Worm (Caenorhabditis elegans) whole organism, L3 larva: ENCODE measurements around the gene mec-18.

ENCODE experiments used
- R02D3.7 ChIP-seq: fragments of 150-350 bp; optimal IDR thresholded peaks from 2 replicates; lab custom pipeline; 2014; ENCODE audit warnings: missing biosample characterization, missing genetic modification characterization
- aly-2 ChIP-seq: fragments of 150-350 bp; optimal IDR thresholded peaks from 2 replicates; lab custom pipeline; 2014; ENCODE audit warnings: missing biosample characterization, missing genetic modification characterization
- ama-1 ChIP-seq: fragments of 150-350 bp; optimal IDR thresholded peaks from 2 replicates; lab custom pipeline; 2018
- ceh-16 ChIP-seq: sonication (generic microtip); optimal IDR thresholded peaks from 2 replicates; lab custom pipeline; 2017; ENCODE audit warnings: missing biosample characterization, missing genetic modification characterization
- ceh-82 ChIP-seq: fragments of 150-350 bp; optimal IDR thresholded peaks from 2 replicates; lab custom pipeline; 2014; ENCODE audit warnings: missing biosample characterization, missing genetic modification characterization
- daf-12 ChIP-seq: fragments of 150-350 bp; optimal IDR thresholded peaks from 2 replicates; lab custom pipeline; 2014; ENCODE audit warnings: missing biosample characterization, missing genetic modification reagents, missing genetic modification characterization
- egl-27 ChIP-seq: sonication (generic microtip); optimal IDR thresholded peaks from 4 replicates; lab custom pipeline; 2017; ENCODE audit warnings: missing biosample characterization, missing genetic modification reagents, missing genetic modification characterization
- egl-5 ChIP-seq: fragments of 150-350 bp; optimal IDR thresholded peaks from 2 replicates; lab custom pipeline; 2017; ENCODE audit warnings: missing biosample characterization, missing genetic modification reagents, missing genetic modification characterization, inconsistent platforms
- elt-1 ChIP-seq: fragments of 150-350 bp; optimal IDR thresholded peaks from 2 replicates; lab custom pipeline; 2014; ENCODE audit warnings: missing biosample characterization, missing genetic modification characterization
- elt-2 ChIP-seq: sonication (generic microtip); optimal IDR thresholded peaks from 2 replicates; lab custom pipeline; 2016; ENCODE audit warnings: missing genetic modification reagents, mild to moderate bottlenecking, missing genetic modification characterization, missing compliant biosample characterization
- elt-3 ChIP-seq, 3 experiments: fragments of 150-350 bp in 1 of 3; sonication (generic microtip) in 2 of 3; optimal IDR thresholded peaks; 2 replicates in 2 of 3; 4 replicates in 1 of 3; lab custom pipeline; 2014 to 2017; ENCODE audit warnings: missing biosample characterization in 3 of 3, missing genetic modification characterization in 3 of 3
- eor-1 ChIP-seq, 2 experiments: fragments of 150-350 bp; optimal IDR thresholded peaks; 2 replicates each; lab custom pipeline; 2014 to 2018; ENCODE audit warnings: missing biosample characterization in 2 of 2, missing genetic modification characterization in 2 of 2
- fkh-2 ChIP-seq: fragments of 150-350 bp; optimal IDR thresholded peaks from 2 replicates; lab custom pipeline; 2014; ENCODE audit warnings: missing biosample characterization, missing genetic modification reagents, missing genetic modification characterization
- hmg-11 ChIP-seq: sonication (generic microtip); optimal IDR thresholded peaks from 2 replicates; lab custom pipeline; 2016; ENCODE audit warnings: missing genetic modification characterization, missing compliant biosample characterization
- jun-1 ChIP-seq: fragments of 150-350 bp; optimal IDR thresholded peaks from 2 replicates; lab custom pipeline; 2014; ENCODE audit warnings: missing biosample characterization, missing genetic modification reagents, missing genetic modification characterization
- lin-39 ChIP-seq: fragments of 150-350 bp; optimal IDR thresholded peaks from 2 replicates; lab custom pipeline; 2018; ENCODE audit warnings: missing biosample characterization, missing genetic modification reagents, missing genetic modification characterization
- lsy-12 ChIP-seq: sonication (generic microtip); optimal IDR thresholded peaks from 2 replicates; lab custom pipeline; 2016; ENCODE audit warnings: mild to moderate bottlenecking, missing genetic modification characterization, missing compliant biosample characterization
- mdl-1 ChIP-seq: fragments of 150-350 bp; optimal IDR thresholded peaks from 2 replicates; lab custom pipeline; 2014; ENCODE audit warnings: missing biosample characterization, missing genetic modification characterization
- mml-1 ChIP-seq: fragments of 150-350 bp; sonication (generic microtip); optimal IDR thresholded peaks from 3 replicates; lab custom pipeline; 2014; ENCODE audit warnings: missing biosample characterization, missing genetic modification characterization
- nfya-1 ChIP-seq: sonication (generic microtip); optimal IDR thresholded peaks from 2 replicates; lab custom pipeline; 2017; ENCODE audit warnings: missing genetic modification characterization, mild to moderate bottlenecking, missing compliant biosample characterization, antibody characterized with exemption, moderate library complexity; ENCODE audit not compliant: insufficient read depth
- nhr-12 ChIP-seq: fragments of 150-350 bp; optimal IDR thresholded peaks from 2 replicates; lab custom pipeline; 2014; ENCODE audit warnings: missing biosample characterization, missing genetic modification characterization
- nhr-23 ChIP-seq: fragments of 150-350 bp; optimal IDR thresholded peaks from 2 replicates; lab custom pipeline; 2014; ENCODE audit warnings: missing biosample characterization, missing genetic modification reagents, missing genetic modification characterization
- nhr-237 ChIP-seq: fragments of 150-350 bp; optimal IDR thresholded peaks from 2 replicates; lab custom pipeline; 2014; ENCODE audit warnings: missing biosample characterization, missing genetic modification characterization
- nhr-28 ChIP-seq: fragments of 150-350 bp; optimal IDR thresholded peaks from 2 replicates; lab custom pipeline; 2014; ENCODE audit warnings: missing biosample characterization, missing genetic modification characterization
- nhr-43 ChIP-seq: sonication (generic microtip); optimal IDR thresholded peaks from 2 replicates; lab custom pipeline; 2016; ENCODE audit warnings: mild to moderate bottlenecking, missing genetic modification characterization, missing compliant biosample characterization; ENCODE audit not compliant: poor library complexity, severe bottlenecking
- nhr-67 ChIP-seq: fragments of 150-350 bp; optimal IDR thresholded peaks from 2 replicates; lab custom pipeline; 2014; ENCODE audit warnings: missing biosample characterization, missing genetic modification characterization
- pqm-1 ChIP-seq: fragments of 150-350 bp; optimal IDR thresholded peaks from 2 replicates; lab custom pipeline; 2017; ENCODE audit warnings: missing biosample characterization, missing genetic modification characterization, inconsistent platforms
- sea-2 ChIP-seq: fragments of 150-350 bp; sonication (generic microtip); optimal IDR thresholded peaks from 4 replicates; lab custom pipeline; 2014; ENCODE audit warnings: missing biosample characterization, missing genetic modification reagents, missing genetic modification characterization
- skn-1 ChIP-seq: fragments of 150-350 bp; optimal IDR thresholded peaks from 2 replicates; lab custom pipeline; 2014; ENCODE audit warnings: missing biosample characterization, missing genetic modification characterization
- tbx-2 ChIP-seq: sonication (generic microtip); optimal IDR thresholded peaks from 2 replicates; lab custom pipeline; 2016; ENCODE audit warnings: mild to moderate bottlenecking, missing genetic modification characterization, missing compliant biosample characterization
- unc-39 ChIP-seq: sonication (generic microtip); optimal IDR thresholded peaks from 4 replicates; lab custom pipeline; 2017; ENCODE audit warnings: missing biosample characterization, missing genetic modification characterization
- zag-1 ChIP-seq: fragments of 150-350 bp; optimal IDR thresholded peaks from 2 replicates; lab custom pipeline; 2014; ENCODE audit warnings: missing biosample characterization, missing genetic modification characterization
- ztf-11 ChIP-seq: fragments of 150-350 bp; optimal IDR thresholded peaks from 2 replicates; lab custom pipeline; 2014; ENCODE audit warnings: missing biosample characterization, missing genetic modification characterization
- ztf-4 ChIP-seq: fragments of 150-350 bp; optimal IDR thresholded peaks from 2 replicates; lab custom pipeline; 2014; ENCODE audit warnings: missing biosample characterization, missing genetic modification characterization

Gene mec-18

DNA sequence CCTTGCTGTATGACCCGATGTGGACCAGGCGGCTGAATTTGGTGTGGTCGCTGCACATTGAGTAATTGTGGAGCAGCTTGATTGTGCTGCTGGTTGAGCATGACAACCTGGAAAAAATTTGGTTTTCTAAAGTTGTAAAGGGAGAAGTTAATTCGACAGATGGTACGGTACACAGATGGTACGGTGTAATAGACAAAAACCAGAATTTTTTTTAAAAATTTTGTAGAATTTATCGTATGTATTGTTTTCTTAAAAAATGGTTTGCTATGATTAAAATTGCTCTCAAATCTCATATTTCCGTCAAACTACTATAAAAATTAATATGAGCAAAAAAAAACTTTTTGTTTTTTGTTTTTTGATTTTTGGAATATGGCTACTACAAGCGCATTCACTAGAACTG, 32.8 kb upstream of the mec-18 start, which contains the start of gene pqn-15:
TSS of gene pqn-15 (minus strand) at position 101 of the 400 bp plus-strand sequence.
- TF ChIP-seq ztf-4 (tag; lab: Kevin White, UChicago) (no peak), nhr-43 (tag; lab: Kevin White, UChicago) (no peak), nhr-23 (no peak), elt-2 (tag; lab: Kevin White, UChicago) (no peak), mml-1 (no peak), lin-39 (tag; lab: Kevin White, UChicago) (no peak), ceh-82 (no peak), lsy-12 (tag; lab: Kevin White, UChicago) (no peak), nhr-12 (tag; lab: Kevin White, UChicago) (no peak), elt-1 (tag; lab: Kevin White, UChicago) (no peak), nhr-28 (tag; lab: Kevin White, UChicago) (no peak), nhr-237 (no peak), zag-1 (tag; lab: Kevin White, UChicago) (no peak), eor-1 (tag; optimal IDR thresholded peaks at IDR 0.05; lab: Kevin White, UChicago) (no peak), tbx-2 (no peak), ceh-16 (no peak)
- TF ChIP-seq, all 47 proteins: peak for 0

DNA sequence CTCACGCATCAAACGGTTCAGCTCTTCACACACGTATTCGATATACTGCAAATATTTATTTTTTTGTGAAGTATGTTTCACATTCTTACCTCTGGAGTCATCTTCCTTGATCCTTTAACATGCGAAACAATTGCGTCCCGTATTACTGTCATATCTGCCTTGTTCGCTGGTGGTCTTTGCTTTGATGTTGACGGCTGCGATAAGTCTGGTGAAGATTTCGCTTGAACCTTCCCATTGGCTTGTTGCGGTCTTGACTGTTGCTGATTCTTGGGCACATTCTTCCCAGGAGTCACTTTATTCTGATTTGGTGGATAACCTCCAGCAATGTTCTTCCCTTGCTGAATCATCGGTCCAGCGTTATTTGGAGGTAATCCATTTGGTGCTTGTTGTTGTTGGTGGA, 29.2 kb upstream of the mec-18 start:
- TF ChIP-seq nhr-12 (tag; lab: Kevin White, UChicago) (no peak), elt-3 (tag; optimal IDR thresholded peaks at IDR 0.05; lab: Kevin White, UChicago) (no peak), nfya-1 (tag; lab: Kevin White, UChicago) (no peak), fkh-2 (tag; lab: Kevin White, UChicago) (no peak), R02D3.7 (tag; lab: Kevin White, UChicago) (no peak), nhr-237 (no peak), ceh-16 (no peak), nhr-43 (tag; lab: Kevin White, UChicago) (no peak), tbx-2 (no peak), ztf-4 (tag; lab: Kevin White, UChicago) (no peak)

DNA sequence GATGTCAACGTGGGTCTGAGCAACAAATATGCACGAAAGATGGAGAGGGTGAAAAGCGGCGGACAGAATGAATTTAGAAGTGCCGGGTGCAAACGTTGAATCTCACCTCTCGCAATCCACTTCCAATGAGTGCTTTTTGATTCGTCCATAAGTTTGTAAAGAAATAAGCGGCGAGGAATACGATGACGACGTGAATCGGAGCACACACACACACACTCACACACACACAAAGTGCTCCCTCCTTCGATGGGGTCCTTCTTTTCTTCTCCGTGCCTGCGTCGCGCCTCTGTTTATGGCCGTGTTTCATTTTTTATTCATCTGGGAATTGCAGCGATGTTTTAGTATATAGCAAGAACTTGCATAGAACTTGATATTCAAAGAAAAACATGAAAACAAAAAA, 23.4 kb upstream of the mec-18 start, which contains the start of gene paf-2:
TSS of gene paf-2 (minus strand) at position 290 of the 400 bp plus-strand sequence.
- TF ChIP-seq lin-39 (tag; lab: Kevin White, UChicago) = peak; percentile 21
- peak; percentile 1 for TF ChIP-seq egl-5 (tag; lab: Kevin White, UChicago)
- TF ChIP-seq hmg-11 = no peak

ce11 chrX:4295917-4296316, 21.9 kb upstream of the mec-18 start:
- TF ChIP-seq nhr-43 (tag; lab: Kevin White, UChicago) (no peak), skn-1 (tag; lab: Kevin White, UChicago) (no peak)

DNA sequence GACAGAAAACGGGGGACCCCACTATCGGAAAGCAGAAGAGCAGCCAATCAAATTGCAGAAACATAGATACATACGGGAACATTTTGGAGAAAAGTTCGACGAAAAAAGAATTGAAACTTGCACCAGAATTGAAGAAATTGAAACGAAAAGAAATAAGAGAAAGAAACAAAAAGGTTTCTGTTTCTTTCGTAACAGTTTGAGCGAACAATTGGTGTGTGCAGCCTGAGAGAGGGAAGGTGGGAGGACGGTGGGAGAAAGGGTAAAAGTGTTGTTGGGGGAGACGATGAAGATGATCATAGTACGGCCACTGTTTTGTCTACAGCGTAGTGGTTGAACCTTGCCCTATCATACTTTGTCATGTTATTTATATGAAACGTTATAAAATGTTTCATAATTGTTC, 20.9 kb upstream of the mec-18 start:
- no peak for TF ChIP-seq unc-39 (tag; lab: Kevin White, UChicago)
- peak; percentile 32 for TF ChIP-seq elt-2 (tag; lab: Kevin White, UChicago)

DNA sequence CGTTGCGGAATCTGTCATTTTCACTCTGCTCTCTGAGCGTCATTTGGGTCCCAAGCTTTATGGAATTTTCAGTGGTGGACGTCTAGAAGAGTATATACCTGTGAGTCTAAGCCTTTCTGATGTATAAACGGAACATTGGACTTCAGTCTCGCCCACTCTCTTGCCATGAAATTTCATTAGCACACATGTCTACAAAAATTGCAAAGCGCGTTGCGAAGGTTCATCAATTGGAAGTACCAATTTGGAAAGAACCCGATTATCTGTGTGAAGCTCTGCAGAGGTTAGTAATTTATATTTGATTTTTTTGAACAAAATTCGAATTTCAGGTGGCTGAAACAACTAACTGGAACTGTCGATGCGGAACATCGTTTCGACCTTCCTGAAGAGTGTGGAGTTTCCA, 15.8 kb upstream of the mec-18 start:
- no peak for TF ChIP-seq unc-39 (tag; lab: Kevin White, UChicago)
- TF ChIP-seq nhr-12 (tag; lab: Kevin White, UChicago) = no peak
- no peak for TF ChIP-seq nhr-28 (tag; lab: Kevin White, UChicago)
- TF ChIP-seq elt-2 (tag; lab: Kevin White, UChicago) = no peak
- TF ChIP-seq elt-1 (tag; lab: Kevin White, UChicago) = no peak
- no peak for TF ChIP-seq mdl-1 (tag; lab: Kevin White, UChicago)
- no peak for TF ChIP-seq pqm-1 (tag; lab: Kevin White, UChicago)
- TF ChIP-seq tbx-2 = no peak
- no peak for TF ChIP-seq ama-1 (lab: Kevin White, UChicago)
- no peak for TF ChIP-seq egl-27 (tag; lab: Kevin White, UChicago)
- no peak for TF ChIP-seq daf-12 (tag; lab: Kevin White, UChicago)
- no peak for TF ChIP-seq ztf-4 (tag; lab: Kevin White, UChicago)
- TF ChIP-seq lsy-12 (tag; lab: Kevin White, UChicago) = no peak
- no peak for TF ChIP-seq nfya-1 (tag; lab: Kevin White, UChicago)
- no peak for TF ChIP-seq aly-2 (tag; lab: Kevin White, UChicago)
- TF ChIP-seq sea-2 (GFP tag; lab: Kevin White, UChicago) = no peak
- TF ChIP-seq nhr-67 (tag; lab: Kevin White, UChicago) = no peak
- no peak for TF ChIP-seq jun-1
- no peak for TF ChIP-seq elt-3 (tag; optimal IDR thresholded peaks at IDR 0.05; lab: Kevin White, UChicago)
- TF ChIP-seq ztf-11 (tag; lab: Kevin White, UChicago) = no peak
